Fruit fly (Drosophila melanogaster) whole organism, larva: ENCODE measurements around the gene Lerp.

Source experiments
- noc ChIP-seq: fragments of 200-800 bp; sonication (Bioruptor generic); optimal IDR thresholded peaks from 3 replicates; lab custom pipeline; 2019; ENCODE audit warnings: missing biosample characterization, mild to moderate bottlenecking, missing genetic modification characterization, moderate library complexity

Gene Lerp

DNA sequence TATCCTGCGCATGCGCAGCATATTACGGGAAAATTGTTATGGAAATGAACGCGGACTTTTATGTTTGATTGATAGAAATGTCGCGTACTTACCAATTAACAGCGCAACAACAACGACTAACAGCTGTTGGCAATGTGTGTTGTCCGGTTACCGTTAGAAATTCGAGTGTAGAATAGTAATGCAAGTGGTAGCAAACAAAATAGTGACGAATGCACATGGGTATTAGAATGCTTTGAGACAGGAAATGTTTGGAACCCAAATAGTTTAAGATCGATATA is 20.0 kb upstream of the Lerp start:
- no peak for TF ChIP-seq noc (tag; lab: Kevin White, UChicago)

dm6 chr3R:26882230-26883014 is 19.5 kb upstream of the Lerp start:
- no peak for TF ChIP-seq noc (tag; lab: Kevin White, UChicago)

dm6 chr3R:26881121-26881895 is 18.4 kb upstream of the Lerp start, which contains the start of the genes ro and T48:
ro (minus strand) TSS chr3R:26881171.
T48 (plus strand) TSS chr3R:26881734.
- no peak for TF ChIP-seq noc (tag; lab: Kevin White, UChicago)

DNA sequence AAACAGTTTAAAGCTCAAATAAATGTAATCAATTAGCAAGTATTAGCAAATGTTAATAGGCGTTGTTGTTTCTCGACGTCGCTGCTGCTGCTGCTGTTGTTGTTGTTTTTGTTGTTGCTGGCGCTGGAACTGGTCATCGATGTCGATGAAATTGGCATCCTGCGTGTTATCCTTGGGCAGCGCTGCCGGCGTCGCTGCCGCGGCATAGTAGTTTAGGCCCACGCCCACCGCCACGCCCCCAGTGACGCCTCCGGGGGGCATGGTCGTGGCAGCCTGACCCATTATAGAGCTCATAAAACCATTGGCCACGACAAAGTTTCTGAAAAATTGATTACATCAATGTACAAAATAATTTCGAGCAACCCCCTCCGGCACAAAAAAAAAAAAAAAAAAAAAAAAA is 13.9 kb upstream of the Lerp start:
- TF ChIP-seq noc (tag; lab: Kevin White, UChicago) = no peak

DNA sequence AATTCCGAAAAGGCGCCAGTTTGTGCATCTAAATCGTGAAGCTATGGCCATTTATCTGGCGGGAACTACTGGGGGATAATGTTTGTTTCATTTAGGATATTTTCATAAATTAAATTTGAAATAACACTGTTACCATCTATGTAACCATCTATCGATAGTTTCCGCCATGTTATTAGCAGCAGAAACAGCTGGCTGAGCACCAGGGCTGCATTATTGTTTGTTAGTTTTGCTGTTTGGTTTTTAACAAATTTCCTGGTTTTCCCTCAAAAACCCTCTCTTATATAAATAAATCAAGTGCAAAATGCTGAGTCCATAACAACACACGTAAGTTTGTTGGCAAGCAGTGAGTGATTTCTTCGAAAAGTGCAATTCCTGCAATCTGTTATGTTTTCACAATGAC is 13.5 kb upstream of the Lerp start, which contains the start of gene CG5500:
TSS of gene CG5500 (plus strand) at position 199 of the 400 bp plus-strand sequence.
- no peak for TF ChIP-seq noc (tag; lab: Kevin White, UChicago)

DNA sequence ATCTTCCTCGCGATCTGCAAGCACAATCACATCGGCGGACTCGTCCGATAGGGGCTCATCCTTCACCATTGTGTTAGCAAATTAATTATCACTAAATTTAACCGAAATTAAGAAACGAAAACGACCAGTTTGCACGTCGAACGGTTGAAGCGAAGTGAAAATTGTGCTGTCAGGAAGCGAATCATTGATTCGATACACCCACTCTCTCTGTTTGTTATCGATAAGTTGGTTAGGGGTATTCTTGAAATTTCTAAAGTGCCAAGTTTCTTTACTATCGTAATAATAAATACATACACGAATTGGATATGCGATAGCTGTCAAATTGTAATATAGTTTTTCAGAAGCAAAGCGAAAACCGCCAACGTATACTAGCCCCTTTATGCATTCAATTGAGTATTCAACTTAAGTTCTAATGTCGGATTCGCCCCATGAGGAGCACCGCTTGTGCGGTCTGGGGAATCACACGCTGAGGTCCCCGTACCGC is 12.7 kb upstream of the Lerp start, which contains the start of gene Rb97D:
TSS of gene Rb97D (minus strand) at position 199 of the 484 bp plus-strand sequence.
- TF ChIP-seq noc (tag; lab: Kevin White, UChicago) = peak; percentile 67

DNA sequence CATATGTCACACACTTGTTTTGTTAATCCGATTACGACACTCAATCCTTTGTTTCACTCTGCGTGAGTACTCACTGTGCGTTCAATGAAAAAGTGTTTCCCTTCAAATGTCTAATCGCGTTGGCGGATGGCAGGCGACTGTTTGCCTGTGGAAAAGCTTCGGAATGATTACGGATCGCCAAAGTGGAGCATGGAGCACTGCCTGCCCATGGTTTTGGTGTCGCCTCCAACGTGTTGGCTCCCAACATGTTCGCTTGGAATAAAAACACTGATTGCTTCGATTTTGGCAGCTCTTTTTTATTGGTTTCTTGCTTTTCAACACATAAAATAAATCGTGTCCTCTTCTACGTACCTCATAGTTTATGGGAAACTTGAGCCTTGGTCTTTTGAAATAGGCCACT is 8.9 kb upstream of the Lerp start, which contains the start of gene SPARC:
TSS of gene SPARC (minus strand) at position 144 of the 400 bp plus-strand sequence.
- no peak for TF ChIP-seq noc (tag; lab: Kevin White, UChicago)

DNA sequence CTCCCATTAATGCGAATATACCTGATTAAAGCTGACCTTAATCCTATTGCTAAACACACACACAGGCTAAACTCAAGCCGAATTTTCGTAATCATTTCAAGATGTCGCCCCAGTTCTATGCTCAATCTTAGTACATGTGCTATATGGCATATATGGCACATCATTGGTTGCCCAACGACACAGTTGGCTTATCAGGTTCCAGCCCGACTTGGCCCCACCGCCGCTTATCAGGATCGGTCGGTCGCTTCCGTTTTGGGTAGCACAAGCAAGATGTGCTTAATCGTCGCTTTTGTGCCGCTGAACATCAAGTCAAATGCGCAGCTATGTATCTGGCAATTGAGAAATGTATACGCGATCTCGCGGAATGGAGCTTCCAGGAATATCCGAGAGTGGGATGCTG is 8.1 kb upstream of the Lerp start:
- no peak for TF ChIP-seq noc (tag; lab: Kevin White, UChicago)

- no peak for TF ChIP-seq noc (tag; lab: Kevin White, UChicago)
Observed at dm6 chr3R:26870494-26870893, 7.6 kb upstream of the Lerp start.

dm6 chr3R:26869431-26869830 is 6.5 kb upstream of the Lerp start:
- TF ChIP-seq noc (tag; lab: Kevin White, UChicago) = no peak

DNA sequence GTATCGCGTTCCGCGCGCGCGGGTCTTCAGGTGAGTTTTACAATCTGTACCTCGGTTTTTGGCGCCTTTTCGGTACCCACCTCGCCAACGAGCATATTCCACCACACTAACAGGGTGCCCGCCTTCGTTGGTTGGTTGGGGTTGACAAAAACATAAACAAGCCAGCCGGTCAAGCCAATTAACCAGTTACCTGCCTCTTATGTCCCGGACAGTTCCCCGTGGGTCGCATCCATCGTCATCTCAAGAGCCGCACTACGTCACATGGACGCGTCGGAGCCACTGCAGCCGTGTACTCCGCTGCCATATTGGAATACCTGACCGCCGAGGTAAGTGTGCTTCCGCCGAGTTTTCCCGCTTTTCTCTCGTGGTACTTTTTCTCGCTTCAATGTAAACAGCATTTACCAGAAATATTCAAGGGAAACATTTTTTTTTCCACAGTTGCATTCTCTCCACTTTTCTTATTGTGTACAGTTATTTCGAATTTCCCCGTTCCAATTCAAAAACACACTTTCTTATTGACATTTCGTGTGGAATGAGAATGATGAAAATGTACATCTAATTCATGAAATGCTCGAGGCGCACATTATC is 4.6 kb upstream of the Lerp start:
- no peak for TF ChIP-seq noc (tag; lab: Kevin White, UChicago)

- peak; percentile 72 for TF ChIP-seq noc (tag; lab: Kevin White, UChicago)
Observed at dm6 chr3R:26866577-26867456, 3.9 kb upstream of the Lerp start, which contains the start of the genes ball and His2Av. ball (minus strand) TSS chr3R:26866807. His2Av (plus strand) TSS chr3R:26866929.

DNA sequence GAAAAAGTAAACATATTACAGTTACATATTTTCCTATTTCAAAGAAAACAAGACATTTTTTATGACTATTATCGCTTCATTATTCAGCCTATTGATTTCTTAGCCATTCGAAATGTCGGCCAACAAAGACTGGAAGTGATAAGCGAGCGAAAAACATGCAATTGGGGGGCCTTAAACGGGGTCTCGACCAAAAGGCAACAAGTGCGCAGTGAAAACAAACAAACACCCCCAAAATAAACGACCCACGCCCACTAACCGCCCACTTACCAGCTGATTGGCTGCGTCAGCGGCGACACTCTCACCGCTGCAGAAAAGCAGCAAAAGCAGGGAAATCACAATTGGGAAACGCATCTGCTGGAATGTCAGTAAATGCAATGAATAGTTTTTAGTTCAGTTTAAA is 717 bp downstream of the Lerp start:
- no peak for TF ChIP-seq noc (tag; lab: Kevin White, UChicago)

- no peak for TF ChIP-seq noc (tag; lab: Kevin White, UChicago)
Observed at dm6 chr3R:26859228-26859627, 3.7 kb downstream of the Lerp start.

dm6 chr3R:26853699-26854098 is 9.2 kb downstream of the Lerp start:
- TF ChIP-seq noc (tag; lab: Kevin White, UChicago) = no peak
